ENCODE assay signal across 4 worm cellular contexts in the genomic region with DNA sequence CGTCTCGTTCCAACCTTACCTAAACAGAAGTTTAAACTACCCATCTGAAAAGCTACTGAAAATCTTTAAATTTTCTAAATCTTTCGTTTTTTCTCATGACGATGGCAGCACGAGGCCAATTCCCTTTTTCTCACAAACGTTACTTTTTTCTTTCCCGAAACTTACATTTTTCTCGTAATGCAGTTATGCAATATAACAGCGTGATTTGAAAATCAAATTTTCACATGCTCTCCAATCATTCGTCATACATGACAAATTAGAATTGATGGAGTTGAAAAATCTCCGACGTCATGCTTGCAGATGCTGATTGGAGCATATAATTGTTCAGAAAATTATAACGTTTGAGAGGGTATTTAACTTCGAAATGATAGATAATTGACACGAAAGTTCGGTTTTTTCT.
TF ChIP-seq lines count a peak whose summit lies in the region.

No protein-coding gene starts in this region.

TF ChIP-seq in whole organism, L1 larva, 84 proteins besides CTCF, POLR2A, EP300 and RAD21:
- TF ChIP-seq swsn-7 (tag; optimal IDR thresholded peaks at IDR 0.05; lab: Kevin White, UChicago) (peak; percentile 11), nhr-71 (tag; optimal IDR thresholded peaks at IDR 0.05; lab: Kevin White, UChicago) (peak; percentile 70), nhr-47 (tag; optimal IDR thresholded peaks at IDR 0.05; lab: Kevin White, UChicago) (peak; percentile 56), pqm-1 (tag; optimal IDR thresholded peaks at IDR 0.05; lab: Kevin White, UChicago) (no peak), mep-1 (tag; optimal IDR thresholded peaks at IDR 0.05; lab: Kevin White, UChicago) (no peak), ceh-82 (tag; optimal IDR thresholded peaks at IDR 0.05; lab: Kevin White, UChicago) (no peak), pax-3 (tag; optimal IDR thresholded peaks at IDR 0.05; lab: Kevin White, UChicago) (peak; percentile 56), unc-130 (tag; optimal IDR thresholded peaks at IDR 0.05; lab: Kevin White, UChicago) (no peak), fkh-10 (GFP tag; optimal IDR thresholded peaks at IDR 0.05; lab: Kevin White, UChicago) (peak; percentile 0), nhr-90 (tag; optimal IDR thresholded peaks at IDR 0.05; lab: Kevin White, UChicago; ENCODE audit: poor library complexity) (no peak), sptf-1 (tag; optimal IDR thresholded peaks at IDR 0.05; lab: Kevin White, UChicago) (no peak), lin-14 (GFP tag; optimal IDR thresholded peaks at IDR 0.05; lab: Kevin White, UChicago) (peak; percentile 42), lsy-2 (tag; optimal IDR thresholded peaks at IDR 0.05; lab: Kevin White, UChicago) (peak in 1 of 2 experiments; percentile 5), fkh-8 (tag; optimal IDR thresholded peaks at IDR 0.05; lab: Kevin White, UChicago) (peak; percentile 91)

TF ChIP-seq in whole organism, L2 larva, 48 proteins besides CTCF, POLR2A, EP300 and RAD21:
- TF ChIP-seq lsy-2 (tag; optimal IDR thresholded peaks at IDR 0.05; lab: Kevin White, UChicago) (peak in 1 of 2 experiments; percentile 11), mdl-1 (tag; optimal IDR thresholded peaks at IDR 0.05; lab: Kevin White, UChicago) (no peak), nhr-21 (tag; optimal IDR thresholded peaks at IDR 0.05; lab: Kevin White, UChicago) (peak; percentile 11)

TF ChIP-seq in whole organism, L3 larva, 47 proteins besides CTCF, POLR2A, EP300 and RAD21:
- TF ChIP-seq pha-4 (tag; optimal IDR thresholded peaks at IDR 0.05; lab: Kevin White, UChicago) (no peak), nhr-11 (tag; optimal IDR thresholded peaks at IDR 0.05; lab: Kevin White, UChicago) (peak; percentile 18), skn-1 (tag; optimal IDR thresholded peaks at IDR 0.05; lab: Kevin White, UChicago) (no peak), nhr-25 (tag; optimal IDR thresholded peaks at IDR 0.05; lab: Kevin White, UChicago) (no peak)

TF ChIP-seq in whole organism, L4 larva, 104 proteins besides CTCF, POLR2A, EP300 and RAD21:
- no peak for TF ChIP-seq Y5F2A.4 (GFP tag; optimal IDR thresholded peaks at IDR 0.05; lab: Kevin White, UChicago)
- TF ChIP-seq nhr-11 (tag; optimal IDR thresholded peaks at IDR 0.05; lab: Kevin White, UChicago): peak; percentile 56
- no peak for TF ChIP-seq T26A8.4 (GFP tag; IDR thresholded peaks at IDR 0.05; lab: Robert Waterston, UW)
- no peak for TF ChIP-seq ceh-32 (tag; optimal IDR thresholded peaks at IDR 0.05; lab: Kevin White, UChicago; ENCODE audit: poor library complexity)
- no peak for TF ChIP-seq hmg-1.1 (GFP tag; IDR thresholded peaks at IDR 0.05; lab: Robert Waterston, UW)

Comparison
In these comparisons a context has a peak if more than half of its experiments do, and no peak if none do; other contexts are left out.
1. Of the 29 proteins assayed by ChIP-seq in both whole organism, L4 larva and whole organism, L1 larva: peak only in whole organism, L4 larva: nhr-11; only in whole organism, L1 larva: fkh-10; in both: none; in neither: 26; mixed calls (peak in some experiments, not most) for 1.